Fruit fly (Drosophila melanogaster) whole organism, embryonic: ENCODE data around the gene CG6983.

Experiments used
- B-H1 ChIP-seq: fragments of 200-800 bp; sonication (Bioruptor generic); IDR thresholded peaks from 3 replicates; pipeline ENCODE4 v1.3.6; 2022; ENCODE audit warnings: missing biosample characterization, missing genetic modification characterization
- B-H2 ChIP-seq: fragments of 200-800 bp; sonication (Bioruptor generic); optimal IDR thresholded peaks from 2 replicates; lab custom pipeline; 2018; ENCODE audit warnings: missing biosample characterization, mild to moderate bottlenecking, missing genetic modification characterization
- Bgb ChIP-seq: fragments of 200-800 bp; sonication (Bioruptor generic); IDR thresholded peaks from 2 replicates; pipeline ENCODE4 v1.3.6; 2022; ENCODE audit warnings: missing biosample characterization, missing genetic modification characterization; ENCODE audit not compliant: partially characterized antibody
- C15 ChIP-seq: fragments of 200-800 bp; sonication (Bioruptor generic); IDR thresholded peaks from 3 replicates; pipeline ENCODE4 v1.3.6; 2022; ENCODE audit warnings: missing biosample characterization, missing genetic modification characterization
- CG10274 ChIP-seq: fragments of 200-800 bp; sonication (Bioruptor generic); optimal IDR thresholded peaks from 3 replicates; lab custom pipeline; 2017; ENCODE audit warnings: missing biosample characterization, mild to moderate bottlenecking, missing genetic modification characterization
- CG10654 ChIP-seq: fragments of 200-800 bp; sonication (Bioruptor generic); optimal IDR thresholded peaks from 2 replicates; lab custom pipeline; 2016; ENCODE audit warnings: missing biosample characterization, missing genetic modification characterization
- CG12236 ChIP-seq: fragments of 200-800 bp; sonication (Bioruptor generic); optimal IDR thresholded peaks from 2 replicates; lab custom pipeline; 2016; ENCODE audit warnings: missing biosample characterization, missing genetic modification characterization
- CG14860 ChIP-seq: fragments of 200-800 bp; sonication (Bioruptor generic); IDR thresholded peaks from 3 replicates; pipeline ENCODE4 v1.3.6; 2022; ENCODE audit warnings: missing biosample characterization, missing genetic modification characterization; ENCODE audit not compliant: partially characterized antibody
- CG16815 ChIP-seq: fragments of 200-800 bp; sonication (Bioruptor generic); optimal IDR thresholded peaks from 3 replicates; lab custom pipeline; 2017; ENCODE audit warnings: missing biosample characterization, mild to moderate bottlenecking, missing genetic modification characterization
- CG18262 ChIP-seq: fragments of 200-800 bp; optimal IDR thresholded peaks from 3 replicates; lab custom pipeline; 2019; ENCODE audit warnings: missing biosample characterization, mild to moderate bottlenecking, missing genetic modification characterization, moderate library complexity
- CG2712 ChIP-seq: fragments of 200-800 bp; optimal IDR thresholded peaks from 3 replicates; lab custom pipeline; 2019; ENCODE audit warnings: missing biosample characterization, mild to moderate bottlenecking, missing genetic modification characterization, moderate library complexity
- CG32532 ChIP-seq: fragments of 200-800 bp; sonication (Bioruptor generic); IDR thresholded peaks from 2 replicates; pipeline ENCODE4 v1.3.6; 2022; ENCODE audit warnings: missing biosample characterization, missing genetic modification characterization
- CG33557 ChIP-seq: fragments of 200-800 bp; sonication (Bioruptor generic); optimal IDR thresholded peaks from 2 replicates; lab custom pipeline; 2019; ENCODE audit warnings: missing biosample characterization, mild to moderate bottlenecking, missing genetic modification characterization, moderate library complexity
- CG34224 ChIP-seq: fragments of 200-800 bp; sonication (Bioruptor generic); IDR thresholded peaks from 3 replicates; pipeline ENCODE4 v1.3.6; 2022; ENCODE audit warnings: missing biosample characterization, missing genetic modification characterization; ENCODE audit not compliant: partially characterized antibody
- CG7556 ChIP-seq: fragments of 200-800 bp; sonication (Bioruptor generic); optimal IDR thresholded peaks from 2 replicates; lab custom pipeline; 2017; ENCODE audit warnings: missing biosample characterization, mild to moderate bottlenecking, missing genetic modification characterization
- CG9609 ChIP-seq: fragments of 200-800 bp; sonication (Bioruptor generic); optimal IDR thresholded peaks from 3 replicates; lab custom pipeline; 2016; ENCODE audit warnings: missing biosample characterization, missing genetic modification characterization
- CrebB ChIP-seq: fragments of 200-800 bp; sonication (Bioruptor generic); optimal IDR thresholded peaks from 3 replicates; lab custom pipeline; 2018; ENCODE audit warnings: missing biosample characterization, mild to moderate bottlenecking, missing genetic modification characterization
- D ChIP-seq, 2 experiments: fragments of 200-800 bp in 1 of 2; fragments of >200 bp in 1 of 2; sonication (Bioruptor generic) in 1 of 2; optimal IDR thresholded peaks; 2 replicates in 1 of 2; 3 replicates in 1 of 2; lab custom pipeline; 2017; ENCODE audit warnings: mild to moderate bottlenecking in 1 of 2, missing biosample characterization in 1 of 2, missing genetic modification characterization in 1 of 2, missing genetic modification reagents in 1 of 2
- Ets65A ChIP-seq: fragments of 200-800 bp; sonication (Bioruptor generic); peaks from one replicate; lab custom pipeline; 2016; ENCODE audit warnings: missing biosample characterization, missing genetic modification characterization
- Fer1 ChIP-seq: fragments of 200-800 bp; sonication (Bioruptor generic); optimal IDR thresholded peaks from 2 replicates; lab custom pipeline; 2017; ENCODE audit warnings: missing biosample characterization, mild to moderate bottlenecking, missing genetic modification characterization
- Hmr ChIP-seq: fragments of 200-800 bp; sonication (Bioruptor generic); optimal IDR thresholded peaks from 3 replicates; lab custom pipeline; 2017; ENCODE audit warnings: mild to moderate bottlenecking, missing biosample characterization, missing genetic modification reagents, missing genetic modification characterization
- NC2α ChIP-seq: fragments of 200-800 bp; sonication (Bioruptor generic); optimal IDR thresholded peaks from 2 replicates; lab custom pipeline; 2016; ENCODE audit warnings: missing biosample characterization, missing genetic modification characterization
- NFAT ChIP-seq: fragments of 200-800 bp; sonication (Bioruptor generic); IDR thresholded peaks from 2 replicates; pipeline ENCODE4 v1.3.6; 2022; ENCODE audit warnings: missing biosample characterization, missing genetic modification characterization
- PHDP ChIP-seq: fragments of 200-800 bp; sonication (Bioruptor generic); optimal IDR thresholded peaks from 3 replicates; lab custom pipeline; 2018; ENCODE audit warnings: missing biosample characterization, mild to moderate bottlenecking, missing genetic modification characterization, moderate library complexity
- Sox102F ChIP-seq: fragments of 200-800 bp; sonication (Bioruptor generic); optimal IDR thresholded peaks from 2 replicates; lab custom pipeline; 2018; ENCODE audit warnings: missing biosample characterization, mild to moderate bottlenecking, missing genetic modification characterization, moderate library complexity
- Spps ChIP-seq: fragments of 200-800 bp; sonication (Bioruptor generic); optimal IDR thresholded peaks from 2 replicates; lab custom pipeline; 2018; ENCODE audit warnings: missing biosample characterization, mild to moderate bottlenecking, missing genetic modification characterization
- Usf ChIP-seq: fragments of 200-800 bp; sonication (Bioruptor generic); optimal IDR thresholded peaks from 2 replicates; lab custom pipeline; 2017; ENCODE audit warnings: missing genotype, missing biosample characterization, missing genetic modification characterization
- Xbp1 ChIP-seq: fragments of 200-800 bp; sonication (Bioruptor generic); optimal IDR thresholded peaks from 3 replicates; lab custom pipeline; 2016; ENCODE audit warnings: missing biosample characterization, mild to moderate bottlenecking, missing genetic modification characterization
- bab2 ChIP-seq: fragments of 200-800 bp; sonication (Bioruptor generic); optimal IDR thresholded peaks from 2 replicates; lab custom pipeline; 2016; ENCODE audit warnings: missing biosample characterization, missing genetic modification characterization
- caup ChIP-seq: fragments of 200-800 bp; sonication (Bioruptor generic); optimal IDR thresholded peaks from 3 replicates; lab custom pipeline; 2017; ENCODE audit warnings: missing biosample characterization, mild to moderate bottlenecking, missing genetic modification characterization, moderate library complexity; ENCODE audit not compliant: severe bottlenecking
- croc ChIP-seq: fragments of 200-800 bp; sonication (Bioruptor generic); conservative IDR thresholded peaks from 3 replicates; pipeline ENCODE4 v1.3.6; 2022; ENCODE audit warnings: missing biosample characterization, missing genetic modification characterization
- dm ChIP-seq: fragments of 200-800 bp; sonication (Bioruptor generic); optimal IDR thresholded peaks from 3 replicates; lab custom pipeline; 2016; ENCODE audit warnings: missing biosample characterization, missing genetic modification characterization
- eve ChIP-seq, 2 experiments: fragments of >200 bp; optimal IDR thresholded peaks; 2 replicates each; lab custom pipeline; 2017; ENCODE audit warnings: missing biosample characterization in 2 of 2, missing genetic modification characterization in 2 of 2
- eyg ChIP-seq: fragments of 200-800 bp; sonication (Bioruptor generic); optimal IDR thresholded peaks from 3 replicates; lab custom pipeline; 2016; ENCODE audit warnings: missing biosample characterization, missing genetic modification characterization
- fd3F ChIP-seq: fragments of 200-800 bp; sonication (Bioruptor generic); optimal IDR thresholded peaks from 2 replicates; lab custom pipeline; 2018; ENCODE audit warnings: missing biosample characterization, mild to moderate bottlenecking, missing genetic modification characterization, moderate library complexity
- fu2 ChIP-seq: fragments of 200-800 bp; sonication (Bioruptor generic); optimal IDR thresholded peaks from 2 replicates; lab custom pipeline; 2016; ENCODE audit warnings: missing biosample characterization, missing genetic modification characterization
- gce ChIP-seq: fragments of 200-800 bp; sonication (Bioruptor generic); IDR thresholded peaks from 3 replicates; pipeline ENCODE4 v1.3.6; 2022; ENCODE audit warnings: missing biosample characterization, missing genetic modification characterization
- hkb ChIP-seq, 2 experiments: fragments of 200-800 bp in 1 of 2; fragments of >200 bp in 1 of 2; sonication (Bioruptor generic) in 1 of 2; IDR thresholded peaks in 1 of 2; optimal IDR thresholded peaks in 1 of 2; 2 replicates each; pipeline versions ENCODE4 v1.3.6 to Lab custom; 2017 to 2022; ENCODE audit warnings: missing biosample characterization in 1 of 2, missing genetic modification characterization in 1 of 2
- lov ChIP-seq, 2 experiments: fragments of 200-800 bp in 1 of 2; fragments of >200 bp in 1 of 2; sonication (Bioruptor generic) in 1 of 2; IDR thresholded peaks in 1 of 2; optimal IDR thresholded peaks in 1 of 2; 2 replicates in 1 of 2; 3 replicates in 1 of 2; pipeline versions ENCODE4 v1.3.6 to Lab custom; 2017 to 2022; ENCODE audit warnings: missing biosample characterization in 1 of 2, missing genetic modification characterization in 1 of 2
- nerfin-1 ChIP-seq: fragments of 200-800 bp; sonication (Bioruptor generic); optimal IDR thresholded peaks from 3 replicates; lab custom pipeline; 2019; ENCODE audit warnings: missing biosample characterization, mild to moderate bottlenecking, missing genetic modification characterization, moderate library complexity
- peb ChIP-seq: fragments of 200-800 bp; sonication (Bioruptor generic); IDR thresholded peaks from 2 replicates; pipeline ENCODE4 v1.3.6; 2022; ENCODE audit warnings: missing biosample characterization, missing genetic modification characterization
- pho ChIP-seq: fragments of 200-800 bp; sonication (Bioruptor generic); optimal IDR thresholded peaks from 2 replicates; lab custom pipeline; 2016; ENCODE audit warnings: missing biosample characterization, missing genetic modification characterization
- so ChIP-seq: fragments of 200-800 bp; sonication (Bioruptor generic); IDR thresholded peaks from 3 replicates; pipeline ENCODE4 v1.3.6; 2022; ENCODE audit warnings: missing biosample characterization, missing genetic modification characterization
- ssp ChIP-seq: fragments of 200-800 bp; sonication (Bioruptor generic); IDR thresholded peaks from 2 replicates; pipeline ENCODE4 v1.3.6; 2022; ENCODE audit warnings: missing biosample characterization, missing genetic modification characterization
- tin ChIP-seq: fragments of 200-800 bp; sonication (Bioruptor generic); optimal IDR thresholded peaks from 3 replicates; lab custom pipeline; 2016; ENCODE audit warnings: missing biosample characterization, missing genetic modification characterization
- trh ChIP-seq: fragments of 200-800 bp; sonication (Bioruptor generic); optimal IDR thresholded peaks from 2 replicates; lab custom pipeline; 2016; ENCODE audit warnings: missing biosample characterization, missing genetic modification characterization

The CG6983 gene

dm6 chr3L:8446050-8446781 is 3.0 kb downstream of the CG6983 start (continued):
- TF ChIP-seq CG7556 = peak; percentile 40
- TF ChIP-seq CG2712 (tag; lab: Kevin White, UChicago) = peak; percentile 0
- TF ChIP-seq fd3F (GFP tag; lab: Kevin White, UChicago) = peak; percentile 31
- TF ChIP-seq bab2 (GFP tag; lab: Kevin White, UChicago) = peak; percentile 23
- no peak for TF ChIP-seq CG12236 (GFP tag; lab: Kevin White, UChicago)
- peak; percentile 65 for TF ChIP-seq Sox102F (GFP tag; lab: Kevin White, UChicago)
- TF ChIP-seq lov (optimal IDR thresholded peaks at IDR 0.05; lab: Kevin White, UChicago) = no peak
- TF ChIP-seq lov (GFP tag; IDR thresholded peaks at IDR 0.05; lab: Robert Waterston, UW) = no peak
- TF ChIP-seq CG9609 (GFP tag; lab: Kevin White, UChicago) = peak; percentile 22
- peak; percentile 22 for TF ChIP-seq CrebB (tag; lab: Kevin White, UChicago)
- TF ChIP-seq CG18262 (tag; lab: Kevin White, UChicago) = peak; percentile 5
- TF ChIP-seq Spps (tag; lab: Kevin White, UChicago) = no peak
- TF ChIP-seq CG10274 (GFP tag; lab: Kevin White, UChicago) = no peak
- TF ChIP-seq pho (GFP tag; lab: Kevin White, UChicago) = peak; percentile 30
- no peak for TF ChIP-seq trh (GFP tag; lab: Kevin White, UChicago)
- TF ChIP-seq B-H1 (GFP tag; lab: Robert Waterston, UW) = peak; percentile 40; the same call in 1 of the 3 replicates
- TF ChIP-seq hkb (optimal IDR thresholded peaks at IDR 0.05; lab: Kevin White, UChicago) = no peak
- peak; percentile 66 for TF ChIP-seq hkb (GFP tag; IDR thresholded peaks at IDR 0.05; lab: Robert Waterston, UW)
- TF ChIP-seq CG14860 (GFP tag; lab: Robert Waterston, UW) = no peak
- TF ChIP-seq peb (GFP tag; lab: Robert Waterston, UW) = no peak
- TF ChIP-seq Fer1 = peak; percentile 66
- peak; percentile 62 for TF ChIP-seq Xbp1 (GFP tag; lab: Kevin White, UChicago)
- TF ChIP-seq NFAT = peak; percentile 65

- TF ChIP-seq nerfin-1 = peak; percentile 48
- TF ChIP-seq D (optimal IDR thresholded peaks at IDR 0.05; lab: Kevin White, UChicago) = no peak
- peak; percentile 49 for TF ChIP-seq D (GFP tag; optimal IDR thresholded peaks at IDR 0.05; lab: Kevin White, UChicago)
- TF ChIP-seq Fer1 = peak; percentile 50
- TF ChIP-seq CG18262 (tag; lab: Kevin White, UChicago) = peak; percentile 77
- peak; percentile 36 for TF ChIP-seq CG10654 (GFP tag; lab: Kevin White, UChicago)
- TF ChIP-seq C15 (GFP tag; lab: Robert Waterston, UW) = no peak
- no peak for TF ChIP-seq CG33557 (GFP tag; lab: Kevin White, UChicago)
- TF ChIP-seq B-H2 = no peak
- no peak for TF ChIP-seq Ets65A
- peak; percentile 47 for TF ChIP-seq tin
- TF ChIP-seq fu2 (GFP tag; lab: Kevin White, UChicago) = no peak
- TF ChIP-seq dm (GFP tag; lab: Kevin White, UChicago) = no peak
- TF ChIP-seq PHDP = peak; percentile 29
- no peak for TF ChIP-seq Usf (GFP tag; lab: Kevin White, UChicago)
- peak; percentile 52; the same call in 1 of the 3 replicates for TF ChIP-seq so (GFP tag; lab: Robert Waterston, UW)
- TF ChIP-seq Bgb = no peak
- TF ChIP-seq NC2α (GFP tag; lab: Kevin White, UChicago) = no peak
- TF ChIP-seq gce (GFP tag; lab: Robert Waterston, UW) = 0 out of 3 replicates have a peak, but pooled peaks have one; percentile 41
- TF ChIP-seq caup (GFP tag; lab: Kevin White, UChicago) = no peak
- TF ChIP-seq CG16815 (GFP tag; lab: Kevin White, UChicago) = no peak
- TF ChIP-seq ssp (GFP tag; lab: Robert Waterston, UW) = 0 out of 2 replicates have a peak, but pooled peaks have one; percentile 16
- TF ChIP-seq pho (GFP tag; lab: Kevin White, UChicago) = no peak
- no peak for TF ChIP-seq eyg
- peak; percentile 54; the same call in 1 of the 2 replicates for TF ChIP-seq CG32532 (GFP tag; lab: Robert Waterston, UW)
- TF ChIP-seq Hmr = peak; percentile 8
- TF ChIP-seq eve (GFP tag; optimal IDR thresholded peaks at IDR 0.05; lab: Kevin White, UChicago) = no peak
- TF ChIP-seq croc = peak; percentile 42; the same call in 2 of the 3 replicates
- no peak for TF ChIP-seq CG34224 (GFP tag; lab: Robert Waterston, UW)
Measured at dm6 chr3L:8445027-8445426, 4.2 kb downstream of the CG6983 start.
